Fruit fly (Drosophila melanogaster) whole organism: ENCODE data around the gene CG13713.

Experiments
- CG8478 ChIP-seq: fragments of >200 bp; optimal IDR thresholded peaks from 2 replicates; lab custom pipeline; 2018; ENCODE audit warnings: inconsistent platforms
- Dll ChIP-seq: fragments of >200 bp; optimal IDR thresholded peaks from 2 replicates; lab custom pipeline; 2017
- EcR ChIP-seq, 2 experiments: fragments of >200 bp; optimal IDR thresholded peaks; 2 replicates each; lab custom pipeline; 2017; ENCODE audit warnings: missing biosample characterization in 2 of 2, missing genetic modification characterization in 2 of 2, missing genetic modification reagents in 2 of 2
- pan ChIP-seq: fragments of >200 bp; optimal IDR thresholded peaks from 2 replicates; lab custom pipeline; 2017
- psq ChIP-seq: fragments of >200 bp; optimal IDR thresholded peaks from 2 replicates; lab custom pipeline; 2017
- usp ChIP-seq: fragments of >200 bp; optimal IDR thresholded peaks from 2 replicates; lab custom pipeline; 2017; ENCODE audit warnings: missing biosample characterization, missing genetic modification characterization, mixed read lengths

The CG13713 gene

DNA sequence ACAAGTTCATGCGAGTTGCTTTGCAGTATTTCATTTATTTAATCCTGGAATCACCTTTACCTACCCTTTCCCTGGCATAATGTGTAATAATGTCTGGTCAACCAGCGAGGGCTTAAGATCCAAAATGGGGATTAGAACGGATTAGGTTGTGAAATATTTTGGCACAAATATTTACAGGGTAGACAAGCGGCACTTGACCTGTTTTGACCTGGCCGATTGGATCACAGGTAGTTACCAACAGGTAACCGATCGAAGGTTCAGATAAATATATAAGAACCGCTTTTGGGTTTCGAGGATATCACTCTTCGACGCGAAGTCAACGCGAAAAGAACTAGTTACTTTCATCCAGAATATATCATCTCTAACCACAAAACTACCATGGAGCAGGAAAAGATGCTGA lies at the start of gene CG13713:
Gene CG13713 (plus strand): TSS at position 301 of the 400 bp plus-strand sequence.
- TF ChIP-seq Dll (lab: Kevin White, UChicago) (no peak), EcR (GFP tag; optimal IDR thresholded peaks at IDR 0.05; lab: Kevin White, UChicago) (no peak), pan (no peak), psq (lab: Kevin White, UChicago) (no peak), usp (GFP tag; lab: Kevin White, UChicago) (no peak), CG8478 (no peak)

dm6 chr3L:4647976-4648375 lies 49.4 kb upstream of the CG13713 start, which contains the start of gene TTLL1B:
Gene TTLL1B (plus strand): TSS chr3L:4648276.
- TF ChIP-seq Dll (lab: Kevin White, UChicago) = no peak
- no peak for TF ChIP-seq psq (lab: Kevin White, UChicago)
- TF ChIP-seq EcR (GFP tag; optimal IDR thresholded peaks at IDR 0.05; lab: Kevin White, UChicago) = no peak
- no peak for TF ChIP-seq usp (GFP tag; lab: Kevin White, UChicago)

DNA sequence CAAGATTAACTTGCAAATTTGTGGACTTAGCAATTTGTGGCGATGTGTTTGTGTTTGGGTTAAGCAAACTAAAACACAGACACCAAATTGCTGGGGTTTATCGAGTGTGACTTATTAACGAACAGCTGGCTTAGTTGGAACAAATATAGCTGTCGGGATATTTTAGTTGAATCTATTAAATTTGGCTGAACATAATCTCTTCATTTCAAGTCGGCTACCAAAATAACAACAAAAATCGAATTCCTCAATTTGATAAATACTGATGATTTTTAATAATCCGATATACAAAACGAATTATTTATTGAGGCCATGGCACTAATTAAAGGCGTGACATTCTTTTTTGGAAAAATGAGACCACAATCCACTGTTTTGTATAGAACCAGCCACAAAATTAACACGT lies 30.1 kb upstream of the CG13713 start, which contains the start of gene CG32236:
Gene CG32236 (minus strand): TSS at position 101 of the 400 bp plus-strand sequence.
- no peak for TF ChIP-seq psq (lab: Kevin White, UChicago)
- TF ChIP-seq CG8478 = no peak
- TF ChIP-seq Dll (lab: Kevin White, UChicago) = no peak

DNA sequence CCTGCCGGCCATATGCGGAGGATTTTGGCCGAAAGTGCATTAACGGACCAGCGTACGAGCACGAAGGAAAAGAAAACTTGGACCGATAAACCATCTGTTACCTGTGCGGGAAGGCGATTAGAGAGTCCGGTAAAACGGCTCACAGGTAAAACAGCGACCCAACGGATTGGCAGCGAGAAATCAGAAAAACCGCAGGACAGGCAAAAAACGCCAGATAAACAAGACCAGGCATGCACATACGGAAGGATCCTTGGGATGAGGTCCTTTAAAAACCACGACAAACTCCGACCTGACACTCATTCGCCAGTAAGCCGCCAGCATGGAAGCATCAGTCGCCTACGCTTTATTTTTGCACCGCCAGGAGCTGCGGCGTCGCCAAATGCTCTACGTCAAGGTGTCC lies 19.9 kb upstream of the CG13713 start, which contains the start of gene CG34266:
Gene CG34266 (plus strand): TSS at position 301 of the 400 bp plus-strand sequence.
- TF ChIP-seq usp (GFP tag; lab: Kevin White, UChicago) (no peak), pan (no peak), EcR (GFP tag; optimal IDR thresholded peaks at IDR 0.05; lab: Kevin White, UChicago) (no peak), Dll (lab: Kevin White, UChicago) (no peak), CG8478 (no peak), psq (lab: Kevin White, UChicago) (no peak)

DNA sequence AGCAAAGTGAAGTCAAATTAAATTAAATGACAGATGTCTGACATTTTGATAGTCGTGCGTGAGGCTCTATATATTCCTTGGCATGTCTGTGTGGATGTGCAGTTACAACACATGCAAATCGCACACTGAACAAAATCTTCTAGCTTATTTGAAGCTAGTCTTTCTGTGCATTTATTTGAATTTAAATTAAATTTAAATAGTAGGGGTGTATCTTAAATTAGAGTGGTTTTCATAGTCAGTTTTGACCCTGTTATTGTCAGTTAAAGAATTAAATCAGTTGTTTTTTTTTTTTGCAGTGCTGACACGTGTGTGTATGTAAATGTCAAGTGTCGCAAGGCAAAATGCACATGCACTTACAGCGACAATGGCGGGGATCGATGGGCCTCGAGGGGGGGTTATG lies 18.3 kb upstream of the CG13713 start:
- TF ChIP-seq Dll (lab: Kevin White, UChicago) (no peak), pan (no peak), psq (lab: Kevin White, UChicago) (no peak), EcR (GFP tag; optimal IDR thresholded peaks at IDR 0.05; lab: Kevin White, UChicago) (no peak), usp (GFP tag; lab: Kevin White, UChicago) (no peak), CG8478 (no peak)

- TF ChIP-seq CG8478 (no peak), Dll (lab: Kevin White, UChicago) (no peak), pan (no peak), usp (GFP tag; lab: Kevin White, UChicago) (no peak), psq (lab: Kevin White, UChicago) (no peak), EcR (GFP tag; optimal IDR thresholded peaks at IDR 0.05; lab: Kevin White, UChicago) (no peak)
Measured at dm6 chr3L:4684622-4685276, 12.7 kb upstream of the CG13713 start.

DNA sequence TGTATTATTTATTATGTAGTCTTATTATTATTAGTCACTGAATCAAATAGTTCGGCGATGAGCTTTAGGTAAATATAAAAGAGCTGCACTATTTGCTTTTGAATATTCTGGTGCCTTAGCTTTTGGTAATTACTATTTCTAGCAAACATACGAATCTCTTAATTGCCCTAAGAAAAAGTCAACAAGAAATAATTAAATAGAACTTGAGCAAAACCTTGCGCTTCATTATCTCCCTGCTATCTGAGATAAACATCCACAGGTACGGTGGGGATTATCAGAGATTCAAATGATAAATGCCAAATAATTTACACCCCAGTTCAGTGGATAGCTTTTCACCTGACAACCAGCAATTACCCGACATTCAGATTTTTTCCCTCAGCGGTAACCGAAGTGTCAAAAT lies 11.4 kb upstream of the CG13713 start:
- no peak for TF ChIP-seq psq (lab: Kevin White, UChicago)
- no peak for TF ChIP-seq CG8478
- TF ChIP-seq usp (GFP tag; lab: Kevin White, UChicago) = no peak
- TF ChIP-seq Dll (lab: Kevin White, UChicago) = no peak
- TF ChIP-seq EcR (GFP tag; optimal IDR thresholded peaks at IDR 0.05; lab: Kevin White, UChicago) = no peak
- TF ChIP-seq pan = no peak

- TF ChIP-seq Dll (lab: Kevin White, UChicago) (no peak), pan (no peak), usp (GFP tag; lab: Kevin White, UChicago) (no peak), CG8478 (no peak), EcR (GFP tag; optimal IDR thresholded peaks at IDR 0.05; lab: Kevin White, UChicago) (no peak), psq (lab: Kevin White, UChicago) (no peak)
Measured at dm6 chr3L:4686609-4687008, 10.8 kb upstream of the CG13713 start.

- TF ChIP-seq psq (lab: Kevin White, UChicago) (no peak), CG8478 (no peak), pan (no peak), EcR (GFP tag; optimal IDR thresholded peaks at IDR 0.05; lab: Kevin White, UChicago) (no peak), usp (GFP tag; lab: Kevin White, UChicago) (no peak), Dll (lab: Kevin White, UChicago) (no peak)
Measured at dm6 chr3L:4687133-4687532, 10.3 kb upstream of the CG13713 start, which contains the start of gene axo. Gene axo (minus strand): TSS chr3L:4687317.

DNA sequence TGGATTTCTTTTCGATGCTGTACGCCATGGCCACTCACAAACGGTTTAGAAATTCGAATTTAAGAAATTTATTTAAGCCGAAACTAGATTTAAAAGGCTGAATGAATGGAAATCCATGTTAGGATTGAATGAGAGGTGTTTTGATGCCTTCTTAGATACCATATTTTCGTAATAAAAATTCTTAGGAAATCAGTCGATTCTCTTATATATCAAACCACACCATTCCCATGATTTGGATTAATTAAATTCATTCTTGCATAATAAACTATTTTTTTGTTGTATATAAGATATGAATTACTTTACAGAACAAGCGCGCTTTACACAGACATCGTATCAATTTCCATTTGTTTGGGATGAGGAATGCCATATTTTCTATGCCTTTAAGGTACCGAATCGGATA lies 8.7 kb upstream of the CG13713 start, which contains the start of gene CG7514:
Gene CG7514 (minus strand): TSS at position 101 of the 400 bp plus-strand sequence.
- TF ChIP-seq psq (lab: Kevin White, UChicago) = no peak
- TF ChIP-seq usp (GFP tag; lab: Kevin White, UChicago) = no peak

DNA sequence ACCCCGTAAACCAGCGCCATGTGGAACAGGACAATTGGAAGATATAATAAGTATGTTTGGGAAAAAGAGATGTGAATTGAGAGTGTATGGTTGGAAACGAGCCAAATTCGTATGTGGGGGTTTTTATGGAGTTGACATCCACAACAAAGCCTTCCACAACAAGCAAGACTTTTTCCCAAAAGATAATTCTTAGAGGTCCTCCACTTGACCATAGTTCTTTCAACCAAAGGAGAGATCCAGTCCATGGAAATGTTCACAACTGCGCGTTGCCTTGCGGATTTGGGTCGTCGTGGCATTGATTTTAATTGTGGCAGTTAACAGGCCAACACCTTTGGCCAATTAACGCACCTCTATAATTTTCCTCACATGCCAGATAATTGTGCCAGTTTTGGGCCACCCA lies 7.4 kb upstream of the CG13713 start, which contains the start of gene CG18418:
Gene CG18418 (minus strand): TSS at position 101 of the 400 bp plus-strand sequence.
- no peak for TF ChIP-seq Dll (lab: Kevin White, UChicago)
- no peak for TF ChIP-seq usp (GFP tag; lab: Kevin White, UChicago)
- no peak for TF ChIP-seq EcR (GFP tag; optimal IDR thresholded peaks at IDR 0.05; lab: Kevin White, UChicago)
- TF ChIP-seq CG8478 = no peak
- no peak for TF ChIP-seq psq (lab: Kevin White, UChicago)
- TF ChIP-seq pan = no peak

DNA sequence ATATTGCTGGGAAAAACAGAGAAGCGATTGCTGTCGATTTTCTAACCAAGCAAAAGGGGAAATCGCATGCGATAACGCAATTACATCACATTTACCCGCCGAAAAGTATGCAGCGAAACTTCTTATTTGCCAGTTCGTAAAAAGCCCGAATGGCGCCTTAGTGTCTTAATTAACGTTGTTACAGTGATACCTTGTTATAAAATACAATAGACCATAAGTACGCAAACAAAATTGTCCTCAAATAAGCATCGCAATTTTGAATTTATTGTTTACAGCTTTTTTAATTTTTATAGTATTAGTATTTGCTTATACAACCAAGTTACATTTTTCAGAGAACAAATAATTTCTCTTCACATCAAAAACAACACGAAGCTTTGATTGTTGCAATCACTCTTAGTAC lies 6.7 kb upstream of the CG13713 start:
- TF ChIP-seq usp (GFP tag; lab: Kevin White, UChicago) (no peak), pan (no peak), psq (lab: Kevin White, UChicago) (no peak), Dll (lab: Kevin White, UChicago) (no peak), EcR (GFP tag; optimal IDR thresholded peaks at IDR 0.05; lab: Kevin White, UChicago) (no peak), CG8478 (no peak)
